Worm (Caenorhabditis elegans): Measurements from ENCODE around the gene fipr-11.

fipr-11 gene

DNA sequence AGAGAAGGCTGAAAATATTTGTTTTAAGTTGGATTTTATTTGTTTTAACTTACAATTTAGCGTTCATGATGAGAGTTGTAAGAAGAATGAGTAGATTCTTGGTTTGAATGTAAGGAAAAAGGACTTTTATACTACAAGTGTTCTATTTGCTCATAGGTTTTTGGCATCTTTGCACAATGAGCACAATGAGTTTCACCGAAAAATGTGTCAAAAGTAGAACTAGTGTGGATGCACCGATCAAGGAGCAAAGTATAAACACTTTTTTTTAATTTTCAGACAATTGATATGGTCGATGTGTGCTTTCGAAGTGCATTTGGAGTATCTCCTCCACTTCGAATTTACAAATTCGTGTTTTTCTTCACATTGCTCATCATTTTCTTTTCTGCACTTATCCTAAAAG is at the start of gene fipr-11:
Gene fipr-11 (minus strand): TSS at position 101 of the 400 bp plus-strand sequence.
- TF ChIP-seq tab-1 (GFP tag; IDR thresholded peaks at IDR 0.05) = no peak
- TF ChIP-seq ref-1 (GFP tag; conservative IDR thresholded peaks at IDR 0.05) = no peak
- TF ChIP-seq T22C8.4 (GFP tag; IDR thresholded peaks at IDR 0.05) = no peak
- TF ChIP-seq flt-1 (GFP tag; IDR thresholded peaks at IDR 0.05) = no peak
- no peak for TF ChIP-seq ztf-29 (GFP tag; IDR thresholded peaks at IDR 0.05)
- no peak for TF ChIP-seq cog-1 (tag; optimal IDR thresholded peaks at IDR 0.05)
- no peak for TF ChIP-seq ztf-23 (GFP tag; IDR thresholded peaks at IDR 0.05)
- no peak for TF ChIP-seq med-1 (GFP tag; optimal IDR thresholded peaks at IDR 0.05; ENCODE audit: insufficient read depth)
- no peak for TF ChIP-seq klf-2 (GFP tag; conservative IDR thresholded peaks at IDR 0.05)

DNA sequence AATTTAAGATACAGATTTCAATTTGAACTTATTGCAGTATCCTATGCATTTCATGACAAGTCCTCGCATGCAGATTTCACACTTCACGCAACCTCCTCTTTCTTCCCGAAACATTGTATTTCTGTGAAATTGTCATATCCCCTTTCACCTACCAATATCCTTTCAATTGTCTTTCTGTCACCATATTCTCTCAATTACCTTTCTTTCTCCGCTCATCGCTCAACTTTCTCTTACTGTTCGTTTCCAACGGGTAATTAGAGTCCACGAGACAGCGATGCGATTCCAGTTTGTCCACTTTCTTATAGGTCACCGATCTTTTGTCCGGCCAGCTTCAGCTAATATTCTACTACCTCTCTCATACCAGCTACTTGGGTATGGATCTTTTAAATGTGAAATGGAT is 46.4 kb upstream of the fipr-11 start, which contains the start of gene mam-5:
Gene mam-5 (plus strand): TSS at position 304 of the 400 bp plus-strand sequence.
- TF ChIP-seq klf-2 (GFP tag; conservative IDR thresholded peaks at IDR 0.05) (no peak), ref-1 (GFP tag; conservative IDR thresholded peaks at IDR 0.05) (no peak), flt-1 (GFP tag; IDR thresholded peaks at IDR 0.05) (no peak), ztf-23 (GFP tag; IDR thresholded peaks at IDR 0.05) (no peak)

DNA sequence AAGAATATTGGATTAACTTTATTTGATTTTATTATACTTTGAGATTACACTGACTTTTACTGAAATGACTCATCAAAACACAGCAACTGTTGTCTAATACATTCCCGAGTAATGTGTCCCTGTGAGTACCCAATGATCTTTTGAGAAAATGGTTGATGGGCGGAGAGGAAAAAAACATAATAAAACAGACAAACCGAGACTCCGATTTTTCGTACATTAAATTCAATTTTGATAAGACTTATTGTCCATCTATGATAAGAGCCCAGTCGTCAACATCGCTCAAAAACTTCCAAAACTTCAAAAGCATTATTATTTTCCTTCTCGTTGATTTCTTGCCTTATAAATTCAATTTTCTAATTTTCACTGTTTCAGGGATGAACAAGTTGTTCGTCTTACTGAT is 44.8 kb upstream of the fipr-11 start, which contains the start of gene ttr-46:
Gene ttr-46 (plus strand): TSS at position 373 of the 400 bp plus-strand sequence.
- TF ChIP-seq ztf-23 (GFP tag; IDR thresholded peaks at IDR 0.05) (no peak), klf-2 (GFP tag; conservative IDR thresholded peaks at IDR 0.05) (no peak), cog-1 (tag; optimal IDR thresholded peaks at IDR 0.05) (no peak), ztf-29 (GFP tag; IDR thresholded peaks at IDR 0.05) (no peak)

DNA sequence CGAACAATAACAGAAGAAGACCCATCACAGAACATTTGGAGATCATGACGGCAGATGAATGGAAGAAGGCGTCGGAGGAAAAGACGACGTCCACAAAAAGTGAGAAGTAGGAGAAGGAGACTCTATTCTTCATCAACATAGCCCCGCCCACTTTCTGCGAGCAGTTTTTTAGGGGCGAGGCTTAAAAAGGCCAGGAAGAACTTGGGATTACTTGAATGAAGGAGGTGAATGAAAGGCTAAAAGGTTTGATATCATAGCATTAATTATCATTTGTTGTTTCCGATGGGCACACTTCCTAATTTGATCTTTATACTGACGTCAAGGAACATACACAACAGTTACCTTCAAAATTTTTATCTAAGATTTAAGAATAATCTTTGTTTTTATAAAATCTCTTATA is 42.8 kb upstream of the fipr-11 start, which contains the start of gene nlp-58:
Gene nlp-58 (minus strand): TSS at position 101 of the 400 bp plus-strand sequence.
- TF ChIP-seq flt-1 (GFP tag; IDR thresholded peaks at IDR 0.05) = no peak
- no peak for TF ChIP-seq cog-1 (tag; optimal IDR thresholded peaks at IDR 0.05)
- TF ChIP-seq tab-1 (GFP tag; IDR thresholded peaks at IDR 0.05) = no peak
- no peak for TF ChIP-seq ref-1 (GFP tag; conservative IDR thresholded peaks at IDR 0.05)
- no peak for TF ChIP-seq ztf-23 (GFP tag; IDR thresholded peaks at IDR 0.05)
- TF ChIP-seq T22C8.4 (GFP tag; IDR thresholded peaks at IDR 0.05) = no peak
- no peak for TF ChIP-seq ztf-29 (GFP tag; IDR thresholded peaks at IDR 0.05)
- no peak for TF ChIP-seq med-1 (GFP tag; optimal IDR thresholded peaks at IDR 0.05; ENCODE audit: insufficient read depth)
- no peak for TF ChIP-seq klf-2 (GFP tag; conservative IDR thresholded peaks at IDR 0.05)

DNA sequence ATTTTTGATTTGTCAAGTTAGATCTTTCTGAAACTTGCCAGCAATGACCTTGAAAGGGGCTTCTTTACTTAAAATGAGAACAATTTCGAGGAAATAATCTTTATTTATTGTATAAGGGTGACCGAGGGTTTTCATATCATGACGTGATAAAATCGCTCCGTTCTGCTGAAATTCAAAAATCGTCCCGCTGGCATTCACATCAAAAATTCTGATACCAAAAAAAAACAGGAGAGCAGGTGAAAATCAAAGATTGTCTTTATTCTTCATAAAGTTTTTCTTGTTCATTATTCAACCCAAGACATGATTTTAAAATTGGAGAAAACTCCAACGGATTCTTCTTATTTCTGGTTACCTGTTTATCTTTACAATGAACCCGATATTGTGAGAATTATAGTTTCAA is 38.1 kb upstream of the fipr-11 start, which contains the start of gene sre-28:
Gene sre-28 (plus strand): TSS at position 301 of the 400 bp plus-strand sequence.
- TF ChIP-seq cog-1 (tag; optimal IDR thresholded peaks at IDR 0.05) = no peak
- TF ChIP-seq ztf-29 (GFP tag; IDR thresholded peaks at IDR 0.05) = no peak
- no peak for TF ChIP-seq klf-2 (GFP tag; conservative IDR thresholded peaks at IDR 0.05)
- no peak for TF ChIP-seq med-1 (GFP tag; optimal IDR thresholded peaks at IDR 0.05; ENCODE audit: insufficient read depth)
- TF ChIP-seq ztf-23 (GFP tag; IDR thresholded peaks at IDR 0.05) = no peak
- no peak for TF ChIP-seq flt-1 (GFP tag; IDR thresholded peaks at IDR 0.05)
- no peak for TF ChIP-seq tab-1 (GFP tag; IDR thresholded peaks at IDR 0.05)
- TF ChIP-seq ref-1 (GFP tag; conservative IDR thresholded peaks at IDR 0.05) = no peak

DNA sequence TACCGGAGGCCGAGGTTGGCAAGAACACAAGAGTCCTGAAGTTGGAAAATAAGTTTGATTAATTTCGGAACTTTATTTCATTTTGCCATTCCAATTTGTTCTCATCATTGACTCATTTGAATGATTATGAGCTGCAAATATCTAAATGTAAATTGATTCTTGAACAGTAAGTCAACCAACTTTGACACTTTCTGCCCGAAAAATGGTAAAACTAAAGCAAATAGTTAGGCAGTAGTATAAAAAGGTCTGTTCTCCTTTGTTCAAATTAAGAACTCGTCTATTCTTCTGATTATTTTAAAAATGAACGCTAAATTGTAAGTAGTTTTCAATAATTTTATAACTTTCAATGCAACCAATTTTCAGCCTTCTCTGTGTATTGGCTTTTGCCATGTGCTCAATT is 37.0 kb upstream of the fipr-11 start, which contains the start of gene fipr-12:
Gene fipr-12 (plus strand): TSS at position 301 of the 400 bp plus-strand sequence.
- TF ChIP-seq T22C8.4 (GFP tag; IDR thresholded peaks at IDR 0.05) (no peak), ztf-29 (GFP tag; IDR thresholded peaks at IDR 0.05) (no peak), cog-1 (tag; optimal IDR thresholded peaks at IDR 0.05) (no peak), tab-1 (GFP tag; IDR thresholded peaks at IDR 0.05) (no peak), flt-1 (GFP tag; IDR thresholded peaks at IDR 0.05) (no peak), klf-2 (GFP tag; conservative IDR thresholded peaks at IDR 0.05) (no peak), med-1 (GFP tag; optimal IDR thresholded peaks at IDR 0.05; ENCODE audit: insufficient read depth) (no peak), ref-1 (GFP tag; conservative IDR thresholded peaks at IDR 0.05) (no peak), ztf-23 (GFP tag; IDR thresholded peaks at IDR 0.05) (no peak)

DNA sequence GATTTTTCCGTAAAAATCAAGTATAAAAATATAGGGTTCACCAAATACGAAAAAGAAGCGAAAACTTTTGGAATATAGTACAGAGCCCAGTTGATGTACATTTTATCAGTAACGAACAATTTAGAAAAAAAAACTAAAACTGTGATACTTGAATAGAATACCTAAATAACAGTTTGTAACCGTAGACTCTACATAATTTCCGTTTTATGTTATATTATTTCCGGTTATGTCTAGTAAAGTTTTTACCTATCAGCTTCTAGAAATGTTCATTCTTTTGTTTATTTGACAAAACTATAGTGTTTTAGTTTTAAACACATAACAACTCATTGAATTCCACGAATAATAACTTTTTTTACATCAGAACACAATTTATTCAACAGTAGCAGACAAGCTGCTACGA is 31.4 kb upstream of the fipr-11 start, which contains the start of gene srj-33:
Gene srj-33 (minus strand): TSS at position 101 of the 400 bp plus-strand sequence.
- TF ChIP-seq ref-1 (GFP tag; conservative IDR thresholded peaks at IDR 0.05) = no peak
- TF ChIP-seq med-1 (GFP tag; optimal IDR thresholded peaks at IDR 0.05; ENCODE audit: insufficient read depth) = no peak

DNA sequence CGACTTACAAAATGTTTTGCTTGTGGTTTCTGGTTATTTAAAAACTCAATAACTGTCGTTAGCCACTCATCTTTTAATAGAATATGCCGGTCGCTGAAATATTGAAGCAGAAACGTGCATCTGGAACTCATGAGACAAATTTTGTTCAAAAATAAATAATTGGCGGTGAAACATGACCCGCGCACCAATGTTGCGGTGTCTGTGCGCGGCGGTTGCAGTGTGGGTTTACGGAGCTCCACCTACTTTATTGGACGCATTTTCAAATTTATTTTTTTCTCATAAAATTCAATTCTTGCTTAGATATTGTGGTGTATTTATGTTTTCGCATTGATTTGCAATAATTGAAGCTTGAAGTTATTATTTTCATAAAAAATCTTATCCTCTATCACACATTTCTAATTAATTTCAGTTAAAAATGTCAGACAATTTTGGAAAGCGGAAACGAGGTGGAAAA is 24.6 kb upstream of the fipr-11 start, which contains the start of the genes rmh-2 and suds-3:
Gene rmh-2 (minus strand): TSS at position 164 of the 454 bp plus-strand sequence.
Gene suds-3 (plus strand): TSS at position 404 of the 454 bp plus-strand sequence.
- TF ChIP-seq klf-2 (GFP tag; conservative IDR thresholded peaks at IDR 0.05) = no peak
- TF ChIP-seq med-1 (GFP tag; optimal IDR thresholded peaks at IDR 0.05; ENCODE audit: insufficient read depth) = peak; percentile 46

DNA sequence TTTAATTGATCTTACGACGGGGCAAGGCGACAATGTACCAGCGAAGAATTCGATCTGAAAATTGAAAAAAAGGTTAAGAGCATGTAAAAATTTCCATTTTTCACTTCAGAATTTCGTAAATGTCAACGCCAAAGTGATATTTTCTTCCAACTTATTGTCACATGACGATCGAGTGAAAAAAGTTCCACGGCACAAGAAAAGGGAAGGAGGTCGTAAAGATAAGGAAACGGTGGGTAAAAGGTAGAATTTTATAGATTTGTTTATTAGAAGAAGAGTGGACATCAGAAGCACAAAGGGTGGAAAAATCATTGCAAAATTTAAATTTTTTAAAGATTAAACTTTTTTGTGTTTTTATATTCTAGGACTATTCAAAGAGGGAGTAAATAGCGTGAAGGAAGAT is 21.9 kb upstream of the fipr-11 start:
- TF ChIP-seq ref-1 (GFP tag; conservative IDR thresholded peaks at IDR 0.05) (no peak), cog-1 (tag; optimal IDR thresholded peaks at IDR 0.05) (no peak), T22C8.4 (GFP tag; IDR thresholded peaks at IDR 0.05) (no peak), tab-1 (GFP tag; IDR thresholded peaks at IDR 0.05) (no peak), ztf-29 (GFP tag; IDR thresholded peaks at IDR 0.05) (no peak), ztf-23 (GFP tag; IDR thresholded peaks at IDR 0.05) (no peak), flt-1 (GFP tag; IDR thresholded peaks at IDR 0.05) (no peak), med-1 (GFP tag; optimal IDR thresholded peaks at IDR 0.05; ENCODE audit: insufficient read depth) (no peak), klf-2 (GFP tag; conservative IDR thresholded peaks at IDR 0.05) (no peak)

DNA sequence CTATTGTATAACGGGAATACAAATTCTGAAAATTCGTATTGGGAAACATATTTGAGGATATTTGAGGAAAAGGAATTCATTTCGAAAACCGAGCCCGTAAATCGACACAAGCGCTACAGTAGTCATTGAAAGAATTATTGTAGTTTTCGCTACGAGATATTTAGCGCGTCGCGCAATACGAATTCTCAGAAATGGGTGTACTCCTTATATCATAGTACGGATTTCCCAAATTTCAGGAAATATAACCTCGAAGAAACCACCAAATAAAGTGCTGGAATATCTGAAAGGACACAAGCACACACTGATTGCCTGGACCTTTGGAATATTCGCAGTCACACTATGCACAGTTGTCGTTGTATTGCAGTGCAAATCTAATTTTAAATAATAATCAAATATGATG is 21.4 kb upstream of the fipr-11 start:
- no peak for TF ChIP-seq ref-1 (GFP tag; conservative IDR thresholded peaks at IDR 0.05)
- TF ChIP-seq cog-1 (tag; optimal IDR thresholded peaks at IDR 0.05) = no peak
- no peak for TF ChIP-seq flt-1 (GFP tag; IDR thresholded peaks at IDR 0.05)
